Worm (Caenorhabditis elegans) whole organism, L3 larva: ENCODE data around the gene F44E7.7.

Source experiments
- R02D3.7 ChIP-seq: fragments of 150-350 bp; optimal IDR thresholded peaks from 2 replicates; lab custom pipeline; 2014; ENCODE audit warnings: missing biosample characterization, missing genetic modification characterization
- aly-2 ChIP-seq: fragments of 150-350 bp; optimal IDR thresholded peaks from 2 replicates; lab custom pipeline; 2014; ENCODE audit warnings: missing biosample characterization, missing genetic modification characterization
- ama-1 ChIP-seq: fragments of 150-350 bp; optimal IDR thresholded peaks from 2 replicates; lab custom pipeline; 2018
- ceh-16 ChIP-seq: sonication (generic microtip); optimal IDR thresholded peaks from 2 replicates; lab custom pipeline; 2017; ENCODE audit warnings: missing biosample characterization, missing genetic modification characterization
- ceh-28 ChIP-seq: fragments of 150-350 bp; optimal IDR thresholded peaks from 2 replicates; lab custom pipeline; 2014; ENCODE audit warnings: missing biosample characterization, missing genetic modification reagents, missing genetic modification characterization
- ceh-82 ChIP-seq: fragments of 150-350 bp; optimal IDR thresholded peaks from 2 replicates; lab custom pipeline; 2014; ENCODE audit warnings: missing biosample characterization, missing genetic modification characterization
- ceh-9 ChIP-seq: sonication (generic microtip); optimal IDR thresholded peaks from 2 replicates; lab custom pipeline; 2018; ENCODE audit warnings: missing biosample characterization, missing genetic modification characterization
- daf-12 ChIP-seq: fragments of 150-350 bp; optimal IDR thresholded peaks from 2 replicates; lab custom pipeline; 2014; ENCODE audit warnings: missing biosample characterization, missing genetic modification reagents, missing genetic modification characterization
- egl-27 ChIP-seq: sonication (generic microtip); optimal IDR thresholded peaks from 4 replicates; lab custom pipeline; 2017; ENCODE audit warnings: missing biosample characterization, missing genetic modification reagents, missing genetic modification characterization
- egl-5 ChIP-seq: fragments of 150-350 bp; optimal IDR thresholded peaks from 2 replicates; lab custom pipeline; 2017; ENCODE audit warnings: missing biosample characterization, missing genetic modification reagents, missing genetic modification characterization, inconsistent platforms
- elt-1 ChIP-seq: fragments of 150-350 bp; optimal IDR thresholded peaks from 2 replicates; lab custom pipeline; 2014; ENCODE audit warnings: missing biosample characterization, missing genetic modification characterization
- elt-3 ChIP-seq, 3 experiments: fragments of 150-350 bp in 1 of 3; sonication (generic microtip) in 2 of 3; optimal IDR thresholded peaks; 2 replicates in 2 of 3; 4 replicates in 1 of 3; lab custom pipeline; 2014 to 2017; ENCODE audit warnings: missing biosample characterization in 3 of 3, missing genetic modification characterization in 3 of 3
- fkh-10 ChIP-seq: sonication (generic microtip); optimal IDR thresholded peaks from 2 replicates; lab custom pipeline; 2017; ENCODE audit warnings: missing biosample characterization, missing genetic modification reagents, missing genetic modification characterization
- fkh-2 ChIP-seq: fragments of 150-350 bp; optimal IDR thresholded peaks from 2 replicates; lab custom pipeline; 2014; ENCODE audit warnings: missing biosample characterization, missing genetic modification reagents, missing genetic modification characterization
- fos-1 ChIP-seq: fragments of 150-350 bp; optimal IDR thresholded peaks from 2 replicates; lab custom pipeline; 2014; ENCODE audit warnings: missing biosample characterization, missing genetic modification characterization
- hmg-11 ChIP-seq: sonication (generic microtip); optimal IDR thresholded peaks from 2 replicates; lab custom pipeline; 2016; ENCODE audit warnings: missing genetic modification characterization, missing compliant biosample characterization
- jun-1 ChIP-seq: fragments of 150-350 bp; optimal IDR thresholded peaks from 2 replicates; lab custom pipeline; 2014; ENCODE audit warnings: missing biosample characterization, missing genetic modification reagents, missing genetic modification characterization
- lin-15B ChIP-seq: fragments of 150-350 bp; optimal IDR thresholded peaks from 2 replicates; lab custom pipeline; 2014; ENCODE audit warnings: missing biosample characterization, missing genetic modification characterization
- lin-39 ChIP-seq: fragments of 150-350 bp; optimal IDR thresholded peaks from 2 replicates; lab custom pipeline; 2018; ENCODE audit warnings: missing biosample characterization, missing genetic modification reagents, missing genetic modification characterization
- lsy-12 ChIP-seq: sonication (generic microtip); optimal IDR thresholded peaks from 2 replicates; lab custom pipeline; 2016; ENCODE audit warnings: mild to moderate bottlenecking, missing genetic modification characterization, missing compliant biosample characterization
- mml-1 ChIP-seq: fragments of 150-350 bp; sonication (generic microtip); optimal IDR thresholded peaks from 3 replicates; lab custom pipeline; 2014; ENCODE audit warnings: missing biosample characterization, missing genetic modification characterization
- nfya-1 ChIP-seq: sonication (generic microtip); optimal IDR thresholded peaks from 2 replicates; lab custom pipeline; 2017; ENCODE audit warnings: missing genetic modification characterization, mild to moderate bottlenecking, missing compliant biosample characterization, antibody characterized with exemption, moderate library complexity; ENCODE audit not compliant: insufficient read depth
- nhr-12 ChIP-seq: fragments of 150-350 bp; optimal IDR thresholded peaks from 2 replicates; lab custom pipeline; 2014; ENCODE audit warnings: missing biosample characterization, missing genetic modification characterization
- nhr-23 ChIP-seq: fragments of 150-350 bp; optimal IDR thresholded peaks from 2 replicates; lab custom pipeline; 2014; ENCODE audit warnings: missing biosample characterization, missing genetic modification reagents, missing genetic modification characterization
- nhr-237 ChIP-seq: fragments of 150-350 bp; optimal IDR thresholded peaks from 2 replicates; lab custom pipeline; 2014; ENCODE audit warnings: missing biosample characterization, missing genetic modification characterization
- nhr-25 ChIP-seq: sonication (generic microtip); optimal IDR thresholded peaks from 2 replicates; lab custom pipeline; 2017; ENCODE audit warnings: missing biosample characterization, missing genetic modification characterization
- nhr-43 ChIP-seq: sonication (generic microtip); optimal IDR thresholded peaks from 2 replicates; lab custom pipeline; 2016; ENCODE audit warnings: mild to moderate bottlenecking, missing genetic modification characterization, missing compliant biosample characterization; ENCODE audit not compliant: poor library complexity, severe bottlenecking
- nhr-67 ChIP-seq: fragments of 150-350 bp; optimal IDR thresholded peaks from 2 replicates; lab custom pipeline; 2014; ENCODE audit warnings: missing biosample characterization, missing genetic modification characterization
- nhr-77 ChIP-seq: fragments of 150-350 bp; optimal IDR thresholded peaks from 2 replicates; lab custom pipeline; 2014; ENCODE audit warnings: missing biosample characterization, missing genetic modification characterization
- pqm-1 ChIP-seq: fragments of 150-350 bp; optimal IDR thresholded peaks from 2 replicates; lab custom pipeline; 2017; ENCODE audit warnings: missing biosample characterization, missing genetic modification characterization, inconsistent platforms
- skn-1 ChIP-seq: fragments of 150-350 bp; optimal IDR thresholded peaks from 2 replicates; lab custom pipeline; 2014; ENCODE audit warnings: missing biosample characterization, missing genetic modification characterization
- snpc-4 ChIP-seq: fragments of 150-350 bp; optimal IDR thresholded peaks from 2 replicates; lab custom pipeline; 2014; ENCODE audit warnings: missing biosample characterization, missing genetic modification characterization
- tbx-2 ChIP-seq: sonication (generic microtip); optimal IDR thresholded peaks from 2 replicates; lab custom pipeline; 2016; ENCODE audit warnings: mild to moderate bottlenecking, missing genetic modification characterization, missing compliant biosample characterization
- unc-39 ChIP-seq: sonication (generic microtip); optimal IDR thresholded peaks from 4 replicates; lab custom pipeline; 2017; ENCODE audit warnings: missing biosample characterization, missing genetic modification characterization
- unc-62 ChIP-seq: fragments of 150-350 bp; sonication (generic microtip); optimal IDR thresholded peaks from 4 replicates; lab custom pipeline; 2014; ENCODE audit warnings: missing biosample characterization, missing genetic modification reagents, missing genetic modification characterization
- ztf-11 ChIP-seq: fragments of 150-350 bp; optimal IDR thresholded peaks from 2 replicates; lab custom pipeline; 2014; ENCODE audit warnings: missing biosample characterization, missing genetic modification characterization
- ztf-4 ChIP-seq: fragments of 150-350 bp; optimal IDR thresholded peaks from 2 replicates; lab custom pipeline; 2014; ENCODE audit warnings: missing biosample characterization, missing genetic modification characterization

Gene F44E7.7

ce11 chrV:5785372-5785771, at the start of gene F44E7.7:
Gene F44E7.7 (minus strand): TSS chrV:5785472.
- no peak for TF ChIP-seq unc-39 (tag; lab: Kevin White, UChicago)
- TF ChIP-seq nhr-43 (tag; lab: Kevin White, UChicago), result no peak
- no peak for TF ChIP-seq mml-1 (tag; lab: Kevin White, UChicago)
- TF ChIP-seq fkh-2 (tag; lab: Kevin White, UChicago), result no peak
- TF ChIP-seq elt-3 (tag; optimal IDR thresholded peaks at IDR 0.05; lab: Kevin White, UChicago), result no peak
- no peak for TF ChIP-seq nhr-67 (tag; lab: Kevin White, UChicago)
- TF ChIP-seq egl-27 (tag; lab: Kevin White, UChicago), result no peak
- no peak for TF ChIP-seq lin-15B (tag; lab: Kevin White, UChicago)
- no peak for TF ChIP-seq egl-5 (tag; lab: Kevin White, UChicago)
- no peak for TF ChIP-seq unc-62 (GFP tag; lab: Kevin White, UChicago)
- no peak for TF ChIP-seq hmg-11 (tag; lab: Kevin White, UChicago)
- TF ChIP-seq elt-1 (tag; lab: Kevin White, UChicago), result no peak
- TF ChIP-seq nhr-77 (tag; lab: Kevin White, UChicago), result no peak
- TF ChIP-seq lin-39 (tag; lab: Kevin White, UChicago), result no peak
- TF ChIP-seq jun-1, result no peak
- no peak for TF ChIP-seq fos-1 (tag; lab: Kevin White, UChicago)

ce11 chrV:5833531-5833930, 48.3 kb upstream of the F44E7.7 start, which contains the start of gene srh-76:
Gene srh-76 (plus strand): TSS chrV:5833831.
- TF ChIP-seq egl-27 (tag; lab: Kevin White, UChicago) (no peak), unc-39 (tag; lab: Kevin White, UChicago) (no peak), daf-12 (no peak), egl-5 (tag; lab: Kevin White, UChicago) (no peak), nhr-25 (tag; lab: Kevin White, UChicago) (no peak), ceh-9 (tag; lab: Kevin White, UChicago) (no peak), ztf-4 (tag; lab: Kevin White, UChicago) (no peak)

ce11 chrV:5832799-5833198, 47.5 kb upstream of the F44E7.7 start:
- TF ChIP-seq nhr-43 (tag; lab: Kevin White, UChicago), result peak; percentile 82
- peak; percentile 44 for TF ChIP-seq lin-39 (tag; lab: Kevin White, UChicago)
- TF ChIP-seq nhr-12 (tag; lab: Kevin White, UChicago), result no peak
- no peak for TF ChIP-seq ztf-11 (tag; lab: Kevin White, UChicago)
- TF ChIP-seq nhr-23, result peak; percentile 81
- TF ChIP-seq tbx-2 (tag; lab: Kevin White, UChicago), result no peak
- TF ChIP-seq nhr-25 (tag; lab: Kevin White, UChicago), result peak; percentile 89
- TF ChIP-seq unc-62 (GFP tag; lab: Kevin White, UChicago), result peak; percentile 72
- no peak for TF ChIP-seq fos-1 (tag; lab: Kevin White, UChicago)
- TF ChIP-seq daf-12, result no peak
- TF ChIP-seq ztf-4 (tag; lab: Kevin White, UChicago), result no peak
- no peak for TF ChIP-seq ceh-82 (tag; lab: Kevin White, UChicago)
- no peak for TF ChIP-seq nhr-67 (tag; lab: Kevin White, UChicago)
- peak in 2 of 3 experiments; percentile 59 to 66 for TF ChIP-seq elt-3 (tag; optimal IDR thresholded peaks at IDR 0.05; lab: Kevin White, UChicago)
- no peak for TF ChIP-seq skn-1 (tag; lab: Kevin White, UChicago)
- TF ChIP-seq R02D3.7 (tag; lab: Kevin White, UChicago), result no peak
- TF ChIP-seq pqm-1 (tag; lab: Kevin White, UChicago), result no peak
- peak; percentile 27 for TF ChIP-seq aly-2 (tag; lab: Kevin White, UChicago)
- TF ChIP-seq hmg-11 (tag; lab: Kevin White, UChicago), result no peak
- TF ChIP-seq nhr-77 (tag; lab: Kevin White, UChicago), result no peak
- no peak for TF ChIP-seq egl-27 (tag; lab: Kevin White, UChicago)
- TF ChIP-seq ceh-28 (tag; lab: Kevin White, UChicago), result peak; percentile 54
- TF ChIP-seq, all 47 proteins: peak for 8

ce11 chrV:5831253-5831652, 46.0 kb upstream of the F44E7.7 start:
- TF ChIP-seq nhr-237 (tag; lab: Kevin White, UChicago) (no peak), ama-1 (no peak), ceh-16 (tag; lab: Kevin White, UChicago) (no peak), jun-1 (no peak), nhr-23 (no peak), fkh-10 (GFP tag; lab: Kevin White, UChicago) (no peak), elt-3 (tag; optimal IDR thresholded peaks at IDR 0.05; lab: Kevin White, UChicago) (no peak), lsy-12 (tag; lab: Kevin White, UChicago) (no peak), lin-39 (tag; lab: Kevin White, UChicago) (no peak), snpc-4 (no peak), nfya-1 (no peak), nhr-67 (tag; lab: Kevin White, UChicago) (no peak), egl-27 (tag; lab: Kevin White, UChicago) (no peak), egl-5 (tag; lab: Kevin White, UChicago) (no peak)
